Worm (Caenorhabditis elegans): ENCODE results near the gene him-3.

ce11 chrIV:6972427-6972826 is 4.9 kb upstream of the him-3 start, which contains the start of gene nhr-249:
- TF ChIP-seq ets-4 (tag; optimal IDR thresholded peaks at IDR 0.05) (no peak), ztf-16 (tag; optimal IDR thresholded peaks at IDR 0.05) (no peak), ama-1 (optimal IDR thresholded peaks at IDR 0.05) (no peak), npax-4 (tag; optimal IDR thresholded peaks at IDR 0.05) (no peak), elt-2 (tag; optimal IDR thresholded peaks at IDR 0.05) (no peak), fax-1 (tag; optimal IDR thresholded peaks at IDR 0.05) (no peak), tbx-7 (tag; optimal IDR thresholded peaks at IDR 0.05) (no peak)

Data from whole organism, late embryonic.